Fruit fly (Drosophila melanogaster) whole organism, embryonic: ENCODE results near the gene AIMP2.

Experiments used
- Aef1 ChIP-seq: fragments of 200-800 bp; sonication (Bioruptor generic); IDR thresholded peaks from 3 replicates; pipeline ENCODE4 v1.3.6; 2022; ENCODE audit warnings: missing biosample characterization, missing genetic modification characterization
- Antp ChIP-seq: fragments of 200-800 bp; sonication (Bioruptor generic); optimal IDR thresholded peaks from 3 replicates; lab custom pipeline; 2016; ENCODE audit warnings: missing biosample characterization, missing genetic modification characterization
- Atf-2 ChIP-seq: fragments of 200-800 bp; sonication (Bioruptor generic); optimal IDR thresholded peaks from 2 replicates; lab custom pipeline; 2016; ENCODE audit warnings: missing biosample characterization, missing genetic modification characterization
- B-H1 ChIP-seq: fragments of 200-800 bp; sonication (Bioruptor generic); IDR thresholded peaks from 3 replicates; pipeline ENCODE4 v1.3.6; 2022; ENCODE audit warnings: missing biosample characterization, missing genetic modification characterization
- BtbVII ChIP-seq: fragments of 200-800 bp; sonication (Bioruptor generic); optimal IDR thresholded peaks from 3 replicates; lab custom pipeline; 2017; ENCODE audit warnings: missing biosample characterization, mild to moderate bottlenecking, missing genetic modification characterization
- CG10321 ChIP-seq: fragments of 200-800 bp; sonication (Bioruptor generic); IDR thresholded peaks from 2 replicates; pipeline ENCODE4 v1.3.6; 2022; ENCODE audit warnings: missing biosample characterization, missing genetic modification characterization
- CG10654 ChIP-seq: fragments of 200-800 bp; sonication (Bioruptor generic); optimal IDR thresholded peaks from 2 replicates; lab custom pipeline; 2016; ENCODE audit warnings: missing biosample characterization, missing genetic modification characterization
- CG12155 ChIP-seq: fragments of 200-800 bp; sonication (Bioruptor generic); optimal IDR thresholded peaks from 3 replicates; lab custom pipeline; 2016; ENCODE audit warnings: missing biosample characterization, missing genetic modification characterization
- CG12659 ChIP-seq: fragments of 200-800 bp; sonication (Bioruptor generic); optimal IDR thresholded peaks from 3 replicates; lab custom pipeline; 2017; ENCODE audit warnings: mild to moderate bottlenecking, missing biosample characterization, missing genetic modification reagents, missing genetic modification characterization
- CG13624 ChIP-seq: fragments of 200-800 bp; sonication (Bioruptor generic); optimal IDR thresholded peaks from 2 replicates; lab custom pipeline; 2016; ENCODE audit warnings: missing biosample characterization, missing genetic modification characterization
- CG13894 ChIP-seq: fragments of 200-800 bp; sonication (Bioruptor generic); optimal IDR thresholded peaks from 3 replicates; lab custom pipeline; 2018; ENCODE audit warnings: missing biosample characterization, mild to moderate bottlenecking, missing genetic modification characterization, moderate library complexity
- CG1529 ChIP-seq: fragments of 200-800 bp; sonication (Bioruptor generic); optimal IDR thresholded peaks from 3 replicates; lab custom pipeline; 2018; ENCODE audit warnings: missing biosample characterization, missing genetic modification characterization
- CG17186 ChIP-seq: fragments of 200-800 bp; sonication (Bioruptor generic); optimal IDR thresholded peaks from 3 replicates; lab custom pipeline; 2017; ENCODE audit warnings: missing biosample characterization, missing genetic modification reagents, missing genetic modification characterization
- CG1832 ChIP-seq: fragments of 200-800 bp; sonication (Bioruptor generic); optimal IDR thresholded peaks from 2 replicates; lab custom pipeline; 2017; ENCODE audit warnings: missing biosample characterization, mild to moderate bottlenecking, missing genetic modification characterization, inconsistent platforms
- CG2129 ChIP-seq: fragments of 200-800 bp; sonication (Bioruptor generic); IDR thresholded peaks from 2 replicates; pipeline ENCODE4 v1.3.6; 2022; ENCODE audit warnings: missing biosample characterization, missing genetic modification characterization; ENCODE audit not compliant: partially characterized antibody
- CG31388 ChIP-seq: fragments of 200-800 bp; sonication (Bioruptor generic); optimal IDR thresholded peaks from 2 replicates; lab custom pipeline; 2016; ENCODE audit warnings: missing biosample characterization, missing genetic modification characterization
- CG42726 ChIP-seq: fragments of 200-800 bp; sonication (Bioruptor generic); IDR thresholded peaks from 2 replicates; pipeline ENCODE4 v1.3.6; 2022; ENCODE audit warnings: missing biosample characterization, missing genetic modification characterization; ENCODE audit not compliant: partially characterized antibody
- CG4707 ChIP-seq: fragments of 200-800 bp; sonication (Bioruptor generic); optimal IDR thresholded peaks from 2 replicates; lab custom pipeline; 2018; ENCODE audit warnings: missing biosample characterization, mild to moderate bottlenecking, missing genetic modification characterization, moderate library complexity
- CG7963 ChIP-seq: fragments of 200-800 bp; sonication (Bioruptor generic); IDR thresholded peaks from 3 replicates; pipeline ENCODE4 v1.3.6; 2022; ENCODE audit warnings: missing biosample characterization, missing genetic modification characterization; ENCODE audit not compliant: partially characterized antibody
- Drgx ChIP-seq: fragments of 200-800 bp; sonication (Bioruptor generic); IDR thresholded peaks from 2 replicates; pipeline ENCODE4 v1.3.6; 2022; ENCODE audit warnings: missing biosample characterization, missing genetic modification characterization
- Elba2 ChIP-seq: fragments of 200-800 bp; sonication (Bioruptor generic); optimal IDR thresholded peaks from 3 replicates; lab custom pipeline; 2016; ENCODE audit warnings: missing biosample characterization, missing genetic modification characterization
- GATAe ChIP-seq: fragments of 200-800 bp; sonication (Bioruptor generic); conservative IDR thresholded peaks from 2 replicates; pipeline ENCODE4 v1.3.6; 2022; ENCODE audit warnings: missing biosample characterization, missing genetic modification characterization
- Gug ChIP-seq: fragments of 200-800 bp; sonication (Bioruptor generic); IDR thresholded peaks from 4 replicates; pipeline ENCODE4 v1.3.6; 2022; ENCODE audit warnings: missing biosample characterization, missing genetic modification characterization
- HLH4C ChIP-seq: fragments of 200-800 bp; sonication (Bioruptor generic); IDR thresholded peaks from 3 replicates; pipeline ENCODE4 v1.3.6; 2022; ENCODE audit warnings: missing biosample characterization, missing genetic modification characterization; ENCODE audit not compliant: partially characterized antibody
- MTF-1 ChIP-seq: fragments of 200-800 bp; sonication (Bioruptor generic); optimal IDR thresholded peaks from 2 replicates; lab custom pipeline; 2018; ENCODE audit warnings: missing biosample characterization, mild to moderate bottlenecking, missing genetic modification characterization, borderline replicate concordance
- NC2β ChIP-seq: fragments of 200-800 bp; sonication (Bioruptor generic); optimal IDR thresholded peaks from 2 replicates; lab custom pipeline; 2016; ENCODE audit warnings: missing biosample characterization, missing genetic modification characterization
- Optix ChIP-seq: fragments of 200-800 bp; sonication (Bioruptor generic); IDR thresholded peaks from 3 replicates; pipeline ENCODE4 v1.3.6; 2022; ENCODE audit warnings: missing biosample characterization, missing genetic modification characterization
- Rfx ChIP-seq: fragments of 200-800 bp; sonication (Bioruptor generic); IDR thresholded peaks from 2 replicates; pipeline ENCODE4 v1.3.6; 2022; ENCODE audit warnings: missing biosample characterization, missing genetic modification characterization
- Side ChIP-seq: fragments of 200-800 bp; sonication (Bioruptor generic); optimal IDR thresholded peaks from 2 replicates; lab custom pipeline; 2016; ENCODE audit warnings: missing biosample characterization, missing genetic modification characterization
- Sox100B ChIP-seq: fragments of 200-800 bp; sonication (Bioruptor generic); optimal IDR thresholded peaks from 3 replicates; lab custom pipeline; 2018; ENCODE audit warnings: missing biosample characterization, mild to moderate bottlenecking, missing genetic modification characterization
- Sry-β ChIP-seq: fragments of 200-800 bp; sonication (Bioruptor generic); optimal IDR thresholded peaks from 2 replicates; lab custom pipeline; 2018; ENCODE audit warnings: missing biosample characterization, mild to moderate bottlenecking, missing genetic modification characterization, moderate library complexity
- Usf ChIP-seq: fragments of 200-800 bp; sonication (Bioruptor generic); optimal IDR thresholded peaks from 2 replicates; lab custom pipeline; 2017; ENCODE audit warnings: missing genotype, missing biosample characterization, missing genetic modification characterization
- ash1 ChIP-seq: fragments of 200-800 bp; sonication (Bioruptor generic); optimal IDR thresholded peaks from 2 replicates; lab custom pipeline; 2018; ENCODE audit warnings: missing biosample characterization, mild to moderate bottlenecking, missing genetic modification characterization
- bab2 ChIP-seq: fragments of 200-800 bp; sonication (Bioruptor generic); optimal IDR thresholded peaks from 2 replicates; lab custom pipeline; 2016; ENCODE audit warnings: missing biosample characterization, missing genetic modification characterization
- btn ChIP-seq: fragments of 200-800 bp; sonication (Bioruptor generic); optimal IDR thresholded peaks from 2 replicates; lab custom pipeline; 2016; ENCODE audit warnings: missing biosample characterization, missing genetic modification characterization
- chinmo ChIP-seq: fragments of 200-800 bp; sonication (Bioruptor generic); IDR thresholded peaks from 4 replicates; pipeline ENCODE4 v1.3.6; 2022; ENCODE audit warnings: missing biosample characterization, missing genetic modification characterization; ENCODE audit not compliant: partially characterized antibody
- fd64A ChIP-seq: fragments of 200-800 bp; sonication (Bioruptor generic); optimal IDR thresholded peaks from 3 replicates; lab custom pipeline; 2018; ENCODE audit warnings: missing biosample characterization, mild to moderate bottlenecking, missing genetic modification characterization
- fd96Cb ChIP-seq: fragments of 200-800 bp; sonication (Bioruptor generic); optimal IDR thresholded peaks from 2 replicates; lab custom pipeline; 2018; ENCODE audit warnings: missing biosample characterization, mild to moderate bottlenecking, missing genetic modification characterization, moderate library complexity
- grn ChIP-seq: fragments of 200-800 bp; sonication (Bioruptor generic); optimal IDR thresholded peaks from 3 replicates; lab custom pipeline; 2017; ENCODE audit warnings: missing biosample characterization, missing genetic modification characterization
- gsb ChIP-seq: fragments of 200-800 bp; sonication (Bioruptor generic); IDR thresholded peaks from 2 replicates; pipeline ENCODE4 v1.3.6; 2022; ENCODE audit warnings: missing biosample characterization, missing genetic modification characterization
- knrl ChIP-seq: fragments of 200-800 bp; sonication (Bioruptor generic); IDR thresholded peaks from 3 replicates; pipeline ENCODE4 v1.3.6; 2022; ENCODE audit warnings: missing biosample characterization, missing genetic modification characterization; ENCODE audit not compliant: partially characterized antibody
- lilli ChIP-seq: fragments of 200-800 bp; sonication (Bioruptor generic); optimal IDR thresholded peaks from 3 replicates; lab custom pipeline; 2016; ENCODE audit warnings: missing biosample characterization, missing genetic modification characterization
- lmd ChIP-seq: fragments of 200-800 bp; sonication (Bioruptor generic); IDR thresholded peaks from 2 replicates; pipeline ENCODE4 v1.3.6; 2022; ENCODE audit warnings: missing biosample characterization, missing genetic modification characterization
- maf-S ChIP-seq: fragments of 200-800 bp; sonication (Bioruptor generic); optimal IDR thresholded peaks from 2 replicates; lab custom pipeline; 2016; ENCODE audit warnings: missing biosample characterization, missing genetic modification characterization
- nom ChIP-seq: fragments of 200-800 bp; sonication (Bioruptor generic); optimal IDR thresholded peaks from 2 replicates; lab custom pipeline; 2017; ENCODE audit warnings: missing biosample characterization, missing genetic modification characterization, mild to moderate bottlenecking, moderate library complexity, missing genetic modification reagents
- p53 ChIP-seq: fragments of 200-800 bp; sonication (Bioruptor generic); optimal IDR thresholded peaks from 2 replicates; lab custom pipeline; 2016; ENCODE audit warnings: missing biosample characterization, missing genetic modification characterization
- pb ChIP-seq: fragments of 200-800 bp; sonication (Bioruptor generic); optimal IDR thresholded peaks from 3 replicates; lab custom pipeline; 2016; ENCODE audit warnings: missing biosample characterization, missing genetic modification characterization
- sc ChIP-seq, 3 experiments: fragments of >200 bp in 2 of 3; fragments of 200-800 bp in 1 of 3; sonication (Bioruptor generic) in 1 of 3; optimal IDR thresholded peaks; 2 replicates in 2 of 3; 3 replicates in 1 of 3; lab custom pipeline; 2017; ENCODE audit warnings: mild to moderate bottlenecking in 1 of 3, missing biosample characterization in 1 of 3, missing genetic modification characterization in 1 of 3, missing genetic modification reagents in 1 of 3
- tio ChIP-seq: fragments of 200-800 bp; sonication (Bioruptor generic); optimal IDR thresholded peaks from 2 replicates; lab custom pipeline; 2017; ENCODE audit warnings: missing biosample characterization, missing genetic modification characterization, inconsistent platforms
- unc-4 ChIP-seq: fragments of 200-800 bp; sonication (Bioruptor generic); IDR thresholded peaks from 2 replicates; pipeline ENCODE4 v1.3.6; 2022; ENCODE audit warnings: missing biosample characterization, missing genetic modification characterization; ENCODE audit not compliant: partially characterized antibody

Gene AIMP2

DNA sequence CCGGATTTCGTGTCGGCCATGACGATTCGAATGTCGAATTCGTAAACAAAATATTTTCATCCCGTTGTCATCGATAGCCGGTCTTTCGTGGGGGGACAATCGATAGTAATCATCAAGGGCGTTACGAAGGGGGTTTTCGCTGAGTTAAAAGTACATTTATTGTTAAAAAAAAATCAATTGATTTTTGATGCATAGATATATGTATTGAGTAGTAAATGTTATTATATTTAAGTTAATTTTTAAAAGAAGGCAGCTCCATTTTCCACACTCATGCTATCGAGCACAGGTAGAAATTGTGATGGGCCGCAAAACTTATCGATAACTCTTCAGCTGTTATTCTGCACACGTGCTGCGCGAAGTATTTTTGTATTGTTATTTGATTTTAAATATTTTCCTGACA is 3.0 kb upstream of the AIMP2 start, which contains the start of the genes mrn and CG12301 (continued):
- TF ChIP-seq CG2129 (GFP tag; lab: Robert Waterston, UW), result peak; percentile 90
- no peak for TF ChIP-seq pb (GFP tag; lab: Kevin White, UChicago)
- no peak for TF ChIP-seq sc (optimal IDR thresholded peaks at IDR 0.05; lab: Kevin White, UChicago)
- no peak for TF ChIP-seq sc (GFP tag; optimal IDR thresholded peaks at IDR 0.05; lab: Kevin White, UChicago)
- no peak for TF ChIP-seq grn
- TF ChIP-seq Gug, result peak; percentile 89
- TF ChIP-seq lilli, result peak; percentile 87
- no peak for TF ChIP-seq BtbVII (GFP tag; lab: Kevin White, UChicago)
- TF ChIP-seq Optix (GFP tag; lab: Robert Waterston, UW), result peak; percentile 34; the same call in 1 of the 3 replicates
- TF ChIP-seq fd96Cb, result peak; percentile 52
- peak; percentile 94 for TF ChIP-seq lmd (GFP tag; lab: Robert Waterston, UW)
- TF ChIP-seq fd64A (GFP tag; lab: Kevin White, UChicago), result no peak
- TF ChIP-seq ash1 (GFP tag; lab: Kevin White, UChicago), result no peak
- TF ChIP-seq GATAe, result peak; percentile 81
- no peak for TF ChIP-seq Elba2 (GFP tag; lab: Kevin White, UChicago)
- TF ChIP-seq Antp (GFP tag; lab: Kevin White, UChicago), result peak; percentile 28
- peak; percentile 72 for TF ChIP-seq CG10654 (GFP tag; lab: Kevin White, UChicago)
- TF ChIP-seq CG12659 (GFP tag; lab: Kevin White, UChicago), result peak; percentile 84
- peak; percentile 44 for TF ChIP-seq bab2 (GFP tag; lab: Kevin White, UChicago)
- TF ChIP-seq Sox100B (GFP tag; lab: Kevin White, UChicago), result no peak
- peak; percentile 52; the same call in 1 of the 2 replicates for TF ChIP-seq gsb
- TF ChIP-seq Atf-2 (GFP tag; lab: Kevin White, UChicago), result peak; percentile 23
- TF ChIP-seq CG17186, result peak; percentile 67
- TF ChIP-seq Sry-β (GFP tag; lab: Kevin White, UChicago), result no peak
- TF ChIP-seq p53 (GFP tag; lab: Kevin White, UChicago), result no peak
- peak; percentile 19 for TF ChIP-seq CG31388
- no peak for TF ChIP-seq tio (GFP tag; lab: Kevin White, UChicago)
- no peak for TF ChIP-seq CG1832
- TF ChIP-seq btn (GFP tag; lab: Kevin White, UChicago), result no peak
- TF ChIP-seq nom, result no peak
- peak; percentile 96 for TF ChIP-seq unc-4 (GFP tag; lab: Robert Waterston, UW)
- TF ChIP-seq CG1529 (GFP tag; lab: Kevin White, UChicago), result no peak
- peak; percentile 33 for TF ChIP-seq NC2β (GFP tag; lab: Kevin White, UChicago)
- TF ChIP-seq Aef1 (GFP tag; lab: Robert Waterston, UW), result peak; percentile 92
- peak; percentile 75 for TF ChIP-seq CG42726 (GFP tag; lab: Robert Waterston, UW)
- peak; percentile 82 for TF ChIP-seq CG12155 (GFP tag; lab: Kevin White, UChicago)
- TF ChIP-seq CG7963 (GFP tag; lab: Robert Waterston, UW), result peak; percentile 77
- peak; percentile 92 for TF ChIP-seq Drgx (GFP tag; lab: Robert Waterston, UW)
- peak; percentile 26 for TF ChIP-seq CG13624 (GFP tag; lab: Kevin White, UChicago)
- TF ChIP-seq B-H1 (GFP tag; lab: Robert Waterston, UW), result peak; percentile 96
- TF ChIP-seq Usf (GFP tag; lab: Kevin White, UChicago), result peak; percentile 23
- TF ChIP-seq CG10321 (GFP tag; lab: Robert Waterston, UW), result no peak
- no peak for TF ChIP-seq CG13894 (tag; lab: Kevin White, UChicago)
- peak; percentile 83; the same call in 2 of the 4 replicates for TF ChIP-seq chinmo (GFP tag; lab: Robert Waterston, UW)
- peak; percentile 97 for TF ChIP-seq Rfx
- no peak for TF ChIP-seq MTF-1 (GFP tag; lab: Kevin White, UChicago)
- TF ChIP-seq HLH4C (GFP tag; lab: Robert Waterston, UW), result peak; percentile 95
- TF ChIP-seq Side (GFP tag; lab: Kevin White, UChicago), result no peak
- TF ChIP-seq knrl (GFP tag; lab: Robert Waterston, UW), result peak; percentile 95
- no peak for TF ChIP-seq maf-S
- no peak for TF ChIP-seq CG4707 (GFP tag; lab: Kevin White, UChicago)
